Worm (Caenorhabditis elegans): ENCODE data around the gene Y47D7A.2.

ce11 chrV:4377622-4378021, 42.5 kb upstream of the Y47D7A.2 start, which contains the start of gene F32D1.8:
- no peak for TF ChIP-seq ama-1 (optimal IDR thresholded peaks at IDR 0.05)
- TF ChIP-seq zag-1 (tag; optimal IDR thresholded peaks at IDR 0.05) = no peak
- TF ChIP-seq snpc-4 (tag; optimal IDR thresholded peaks at IDR 0.05) = no peak
- no peak for TF ChIP-seq dmd-4 (tag; optimal IDR thresholded peaks at IDR 0.05)
- TF ChIP-seq nhr-12 (tag; optimal IDR thresholded peaks at IDR 0.05) = no peak
- no peak for TF ChIP-seq egl-27 (tag; optimal IDR thresholded peaks at IDR 0.05)
- no peak for TF ChIP-seq nhr-11 (tag; optimal IDR thresholded peaks at IDR 0.05)
